Worm (Caenorhabditis elegans) whole organism, early embryonic: Measurements from ENCODE around the gene sre-15.

Source experiments
- ama-1 ChIP-seq: fragments of 150-350 bp; optimal IDR thresholded peaks from 2 replicates; lab custom pipeline; 2014
- flt-1 ChIP-seq: fragments of 200-800 bp; sonication (Bioruptor generic); IDR thresholded peaks from 2 replicates; pipeline ENCODE4 v1.3.6; 2022; ENCODE audit warnings: missing genetic modification characterization, missing compliant biosample characterization

DNA sequence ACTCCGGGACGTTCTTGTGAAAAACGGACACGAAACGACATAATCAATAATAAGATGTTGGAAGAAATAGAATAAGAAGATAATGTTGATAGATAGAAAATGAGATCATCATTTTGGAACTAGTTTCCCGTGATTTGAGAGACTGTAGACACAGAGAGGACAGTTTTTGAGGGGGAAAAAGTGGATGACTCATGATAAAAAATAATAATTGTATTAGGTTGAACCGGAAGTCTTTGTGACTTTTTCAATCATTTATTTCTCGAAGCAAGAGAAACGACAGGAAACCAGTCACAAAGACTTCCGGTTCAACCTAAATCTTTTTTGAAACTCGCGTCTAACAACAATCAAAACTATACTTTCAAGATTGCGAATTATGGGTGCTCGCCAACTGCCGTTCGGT, 17.6 kb downstream of the sre-15 start, which contains the start of gene mlt-3:
- TF ChIP-seq flt-1 (GFP tag; lab: Robert Waterston, UW) = no peak
- no peak for TF ChIP-seq ama-1 (lab: Kevin White, UChicago)
